Fruit fly (Drosophila melanogaster): ENCODE measurements around the gene CG15879.

The CG15879 gene

DNA sequence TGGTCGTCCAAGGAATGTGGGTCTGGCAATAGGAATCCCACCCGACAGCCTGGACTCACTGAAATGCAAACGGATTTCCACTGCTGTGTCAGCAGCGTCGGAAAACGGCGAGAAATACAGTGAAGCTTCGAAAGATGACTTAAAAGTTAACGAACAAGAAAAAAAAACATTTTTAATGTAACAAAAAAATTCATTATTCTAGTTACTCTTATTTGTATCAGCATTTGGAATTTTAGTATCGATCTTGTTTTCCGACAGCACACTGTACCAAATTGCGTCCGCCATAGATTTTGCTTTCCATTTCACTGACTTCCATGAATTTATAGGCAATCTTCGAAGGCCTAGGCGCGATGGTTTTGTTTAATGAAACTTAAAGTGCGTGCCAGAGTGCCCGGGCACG is 4.1 kb downstream of the CG15879 start (continued):
- TF ChIP-seq tap (tag; optimal IDR thresholded peaks at IDR 0.05) (no peak), wor (GFP tag; IDR thresholded peaks at IDR 0.05) (no peak), vfl (GFP tag; optimal IDR thresholded peaks at IDR 0.05) (no peak), Abd-B (GFP tag; optimal IDR thresholded peaks at IDR 0.05) (no peak), CG7963 (GFP tag; IDR thresholded peaks at IDR 0.05; ENCODE audit: partially characterized antibody) (no peak), CG43689 (GFP tag; IDR thresholded peaks at IDR 0.05) (no peak), Sry-δ (GFP tag; optimal IDR thresholded peaks at IDR 0.05) (no peak), CG2120 (GFP tag; optimal IDR thresholded peaks at IDR 0.05) (peak; percentile 35), Asciz (GFP tag; optimal IDR thresholded peaks at IDR 0.05) (no peak), Sin3A (optimal IDR thresholded peaks at IDR 0.05) (no peak), CG17802 (tag; optimal IDR thresholded peaks at IDR 0.05) (no peak), CG32532 (GFP tag; IDR thresholded peaks at IDR 0.05) (no peak), CG30431 (GFP tag; optimal IDR thresholded peaks at IDR 0.05) (no peak), CkIIα-i1 (GFP tag; IDR thresholded peaks at IDR 0.05) (no peak), BtbVII (GFP tag; optimal IDR thresholded peaks at IDR 0.05) (no peak), CG4360 (GFP tag; IDR thresholded peaks at IDR 0.05) (no peak), CG12219 (GFP tag; optimal IDR thresholded peaks at IDR 0.05) (no peak), Hmr (GFP tag; optimal IDR thresholded peaks at IDR 0.05) (no peak), CG6854 (GFP tag; optimal IDR thresholded peaks at IDR 0.05) (no peak), CG4707 (GFP tag; optimal IDR thresholded peaks at IDR 0.05) (no peak), Ptx1 (GFP tag; IDR thresholded peaks at IDR 0.05) (peak; percentile 66), CG13123 (GFP tag; optimal IDR thresholded peaks at IDR 0.05) (no peak), stc (GFP tag; IDR thresholded peaks at IDR 0.05) (0 out of 2 replicates have a peak, but pooled peaks have one; percentile 24), CG13775 (GFP tag; optimal IDR thresholded peaks at IDR 0.05) (no peak), Lim3 (GFP tag; IDR thresholded peaks at IDR 0.05) (no peak), bsh (GFP tag; optimal IDR thresholded peaks at IDR 0.05) (peak in 1 of 2 experiments; percentile 38), B-H2 (GFP tag; optimal IDR thresholded peaks at IDR 0.05) (no peak), CG9437 (GFP tag; optimal IDR thresholded peaks at IDR 0.05) (no peak), zen2 (GFP tag; IDR thresholded peaks at IDR 0.05; ENCODE audit: partially characterized antibody) (no peak), Ada2b (GFP tag; IDR thresholded peaks at IDR 0.05) (peak; percentile 77), tgo (GFP tag; IDR thresholded peaks at IDR 0.05) (peak; percentile 53; the same call in 2 of the 3 replicates), Hr39 (optimal IDR thresholded peaks at IDR 0.05) (no peak), CG3163 (GFP tag; optimal IDR thresholded peaks at IDR 0.05) (no peak), unc-4 (GFP tag; IDR thresholded peaks at IDR 0.05; ENCODE audit: partially characterized antibody) (no peak), CG18619 (GFP tag; optimal IDR thresholded peaks at IDR 0.05) (no peak), emc (GFP tag; optimal IDR thresholded peaks at IDR 0.05) (no peak), inv (GFP tag; IDR thresholded peaks at IDR 0.05; ENCODE audit: partially characterized antibody) (no peak), CG14710 (tag; optimal IDR thresholded peaks at IDR 0.05) (no peak), CG8359 (GFP tag; optimal IDR thresholded peaks at IDR 0.05; ENCODE audit: borderline replicate concordance) (no peak), CG42726 (GFP tag; IDR thresholded peaks at IDR 0.05; ENCODE audit: partially characterized antibody) (no peak), Myb (GFP tag; optimal IDR thresholded peaks at IDR 0.05) (no peak), Drgx (GFP tag; IDR thresholded peaks at IDR 0.05) (0 out of 2 replicates have a peak, but pooled peaks have one; percentile 45), sim (GFP tag; IDR thresholded peaks at IDR 0.05) (no peak), Rx (GFP tag; IDR thresholded peaks at IDR 0.05) (no peak), Poxn (GFP tag; IDR thresholded peaks at IDR 0.05) (no peak), sens-2 (GFP tag; IDR thresholded peaks at IDR 0.05) (no peak), CG9609 (GFP tag; optimal IDR thresholded peaks at IDR 0.05) (no peak), CG1792 (GFP tag; optimal IDR thresholded peaks at IDR 0.05) (no peak), ham (GFP tag; IDR thresholded peaks at IDR 0.05) (no peak), GATAe (GFP tag; conservative IDR thresholded peaks at IDR 0.05) (no peak), ewg (GFP tag; optimal IDR thresholded peaks at IDR 0.05) (no peak), tna (GFP tag; IDR thresholded peaks at IDR 0.05; ENCODE audit: partially characterized antibody) (no peak)

All from whole organism, embryonic.